Worm (Caenorhabditis elegans): Measurements from ENCODE around the gene C50F7.6.

- TF ChIP-seq tbx-2 (tag; optimal IDR thresholded peaks at IDR 0.05), result no peak
- no peak for TF ChIP-seq unc-55 (GFP tag; optimal IDR thresholded peaks at IDR 0.05)
- no peak for TF ChIP-seq nhr-11 (tag; optimal IDR thresholded peaks at IDR 0.05)
- TF ChIP-seq tbx-7 (tag; optimal IDR thresholded peaks at IDR 0.05), result no peak
These were observed 12.2 kb downstream of the C50F7.6 start, which contains the start of gene nhr-8 for ce11 chrIV:7710824-7711223.

All from whole organism, late embryonic.